Worm (Caenorhabditis elegans): ENCODE measurements around the gene F10E9.11.

DNA sequence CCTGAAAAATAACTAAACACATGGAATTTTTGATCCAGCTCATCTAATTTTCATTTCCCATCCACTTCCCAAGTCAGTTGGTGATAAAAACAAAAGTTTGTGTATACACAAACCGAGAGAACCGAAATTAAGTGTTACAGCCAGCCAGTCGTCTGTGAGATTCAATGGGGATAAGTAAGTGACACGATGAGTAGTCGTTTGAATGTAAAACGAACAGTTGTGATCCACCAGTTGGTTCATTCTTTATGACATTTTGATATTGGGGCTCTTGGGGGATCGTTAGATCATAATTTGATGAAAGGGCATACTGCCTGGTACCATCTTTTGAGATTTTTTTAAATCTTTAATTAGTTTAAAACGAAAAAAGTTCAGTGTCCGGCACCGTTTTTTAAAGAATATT lies 32.2 kb downstream of the F10E9.11 start:
- TF ChIP-seq cog-1 (tag; optimal IDR thresholded peaks at IDR 0.05) (no peak), ztf-23 (GFP tag; IDR thresholded peaks at IDR 0.05) (no peak), ztf-29 (GFP tag; IDR thresholded peaks at IDR 0.05) (no peak), klf-2 (GFP tag; conservative IDR thresholded peaks at IDR 0.05) (no peak), ref-1 (GFP tag; conservative IDR thresholded peaks at IDR 0.05) (no peak)

Measured in whole organism, midembryonic.